Comparison of ENCODE assay signal across 1 fruit fly cellular context in the genomic region with DNA sequence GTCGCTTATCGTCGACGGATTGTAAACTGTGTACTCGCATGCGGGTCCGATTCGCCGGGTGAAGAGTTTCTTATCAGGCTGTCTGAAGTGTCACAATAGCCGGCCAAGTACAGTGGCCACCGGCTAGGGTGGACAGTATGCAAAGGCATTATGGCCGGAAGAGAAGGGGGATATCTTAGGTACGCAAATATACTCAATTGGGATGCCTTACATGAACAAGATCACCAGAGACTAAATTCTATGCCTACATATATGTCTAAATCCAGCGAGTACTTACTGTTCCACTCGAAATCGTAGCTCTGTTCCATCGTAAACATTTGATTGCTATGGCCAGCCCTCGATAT.
A peak's percentile ranks its signal among the peaks of the same experiment; 100 is the strongest.
TF ChIP-seq lines count a peak whose summit lies in the region.

No protein-coding gene starts in this region.

TF ChIP-seq in whole organism, embryonic, 481 proteins besides CTCF, POLR2A, EP300 and RAD21 (continued from another document and continues in another):
- peak; percentile 84 for TF ChIP-seq Hr3 (GFP tag; optimal IDR thresholded peaks at IDR 0.05; lab: Kevin White, UChicago)
- TF ChIP-seq CG7987 (GFP tag; optimal IDR thresholded peaks at IDR 0.05; lab: Kevin White, UChicago), result peak; percentile 55
- no peak for TF ChIP-seq fd102C (GFP tag; optimal IDR thresholded peaks at IDR 0.05; lab: Kevin White, UChicago)
- TF ChIP-seq gt (GFP tag; IDR thresholded peaks at IDR 0.05; lab: Robert Waterston, UW), result peak; percentile 66
- no peak for TF ChIP-seq HLH4C (GFP tag; IDR thresholded peaks at IDR 0.05; lab: Robert Waterston, UW; ENCODE audit: partially characterized antibody)
- TF ChIP-seq Oli (tag; optimal IDR thresholded peaks at IDR 0.05; lab: Kevin White, UChicago), result peak; percentile 90
- TF ChIP-seq Dip2 (GFP tag; IDR thresholded peaks at IDR 0.05; lab: Robert Waterston, UW), result peak; percentile 41; the same call in 1 of the 2 replicates
- peak; percentile 91 for TF ChIP-seq CG31224 (GFP tag; IDR thresholded peaks at IDR 0.05; lab: Robert Waterston, UW)
- TF ChIP-seq schlank (tag; optimal IDR thresholded peaks at IDR 0.05; lab: Kevin White, UChicago), result peak; percentile 92
- TF ChIP-seq jumu (GFP tag; optimal IDR thresholded peaks at IDR 0.05; lab: Kevin White, UChicago), result peak; percentile 91
- peak; percentile 79 for TF ChIP-seq dimm (GFP tag; IDR thresholded peaks at IDR 0.05; lab: Robert Waterston, UW)
- peak; percentile 82 for TF ChIP-seq CG1602 (GFP tag; optimal IDR thresholded peaks at IDR 0.05; lab: Kevin White, UChicago)
- TF ChIP-seq unpg (GFP tag; optimal IDR thresholded peaks at IDR 0.05; lab: Kevin White, UChicago), result peak; percentile 89
- TF ChIP-seq Doc3 (GFP tag; IDR thresholded peaks at IDR 0.05; lab: Robert Waterston, UW; ENCODE audit: partially characterized antibody), result no peak
- peak; percentile 98 for TF ChIP-seq Rfx (GFP tag; IDR thresholded peaks at IDR 0.05; lab: Robert Waterston, UW)
- TF ChIP-seq trem (tag; optimal IDR thresholded peaks at IDR 0.05; lab: Kevin White, UChicago), result peak; percentile 14
- no peak for TF ChIP-seq TFAM (GFP tag; optimal IDR thresholded peaks at IDR 0.05; lab: Kevin White, UChicago)
- TF ChIP-seq Optix (GFP tag; IDR thresholded peaks at IDR 0.05; lab: Robert Waterston, UW), result peak; percentile 93
- peak; percentile 93 for TF ChIP-seq Mrtf (GFP tag; IDR thresholded peaks at IDR 0.05; lab: Robert Waterston, UW)
- TF ChIP-seq CG11085 (GFP tag; IDR thresholded peaks at IDR 0.05; lab: Robert Waterston, UW), result peak; percentile 93
- TF ChIP-seq ato (GFP tag; IDR thresholded peaks at IDR 0.05; lab: Robert Waterston, UW; ENCODE audit: partially characterized antibody), result no peak
- no peak for TF ChIP-seq lov (optimal IDR thresholded peaks at IDR 0.05; lab: Kevin White, UChicago)
- peak; percentile 85; the same call in 2 of the 3 replicates for TF ChIP-seq lov (GFP tag; IDR thresholded peaks at IDR 0.05; lab: Robert Waterston, UW)
- peak; percentile 53 for TF ChIP-seq CG17802 (tag; optimal IDR thresholded peaks at IDR 0.05; lab: Kevin White, UChicago)
- peak; percentile 88 for TF ChIP-seq CG4404 (GFP tag; IDR thresholded peaks at IDR 0.05; lab: Robert Waterston, UW)
- TF ChIP-seq CG10209 (GFP tag; optimal IDR thresholded peaks at IDR 0.05; lab: Kevin White, UChicago), result peak; percentile 90
- peak; percentile 86 for TF ChIP-seq CG1647 (GFP tag; optimal IDR thresholded peaks at IDR 0.05; lab: Kevin White, UChicago)
- peak; percentile 94 for TF ChIP-seq CG11695 (GFP tag; IDR thresholded peaks at IDR 0.05; lab: Robert Waterston, UW)
- peak; percentile 86 to 87 for TF ChIP-seq chif (GFP tag; optimal IDR thresholded peaks at IDR 0.05; lab: Kevin White, UChicago)
- peak; percentile 88 for TF ChIP-seq CG12942 (GFP tag; optimal IDR thresholded peaks at IDR 0.05; lab: Kevin White, UChicago)
- TF ChIP-seq CG13123 (GFP tag; optimal IDR thresholded peaks at IDR 0.05; lab: Kevin White, UChicago), result peak; percentile 80
- TF ChIP-seq lola (GFP tag; optimal IDR thresholded peaks at IDR 0.05; lab: Kevin White, UChicago), result peak in 1 of 3 experiments; percentile 54
- peak; percentile 38 for TF ChIP-seq sima (GFP tag; optimal IDR thresholded peaks at IDR 0.05; lab: Kevin White, UChicago)
- peak; percentile 83 for TF ChIP-seq shn (GFP tag; optimal IDR thresholded peaks at IDR 0.05; lab: Kevin White, UChicago)
- peak; percentile 87 for TF ChIP-seq CoRest (tag; optimal IDR thresholded peaks at IDR 0.05; lab: Kevin White, UChicago)
- peak; percentile 50 for TF ChIP-seq nom (GFP tag; optimal IDR thresholded peaks at IDR 0.05; lab: Kevin White, UChicago)
- peak; percentile 88 for TF ChIP-seq Poxn (GFP tag; IDR thresholded peaks at IDR 0.05; lab: Robert Waterston, UW)
- TF ChIP-seq CG4328 (GFP tag; optimal IDR thresholded peaks at IDR 0.05; lab: Kevin White, UChicago), result peak; percentile 42
- peak; percentile 88 for TF ChIP-seq MBD-R2 (GFP tag; IDR thresholded peaks at IDR 0.05; lab: Robert Waterston, UW)
- no peak for TF ChIP-seq CG1832 (GFP tag; optimal IDR thresholded peaks at IDR 0.05; lab: Kevin White, UChicago)
- TF ChIP-seq caup (GFP tag; optimal IDR thresholded peaks at IDR 0.05; lab: Kevin White, UChicago; ENCODE audit: severe bottlenecking), result peak; percentile 93
- TF ChIP-seq CG16815 (GFP tag; optimal IDR thresholded peaks at IDR 0.05; lab: Kevin White, UChicago), result peak; percentile 79
- TF ChIP-seq sc (optimal IDR thresholded peaks at IDR 0.05; lab: Kevin White, UChicago), result no peak
- TF ChIP-seq sc (GFP tag; optimal IDR thresholded peaks at IDR 0.05; lab: Kevin White, UChicago), result peak; percentile 61
- peak; percentile 91 for TF ChIP-seq CG34376 (GFP tag; optimal IDR thresholded peaks at IDR 0.05; lab: Kevin White, UChicago)
- peak; percentile 86 for TF ChIP-seq sr (GFP tag; IDR thresholded peaks at IDR 0.05; lab: Robert Waterston, UW)
- peak; percentile 85 for TF ChIP-seq CG17385 (GFP tag; optimal IDR thresholded peaks at IDR 0.05; lab: Kevin White, UChicago)
- peak; percentile 82 for TF ChIP-seq tio (GFP tag; optimal IDR thresholded peaks at IDR 0.05; lab: Kevin White, UChicago)
- peak; percentile 87 for TF ChIP-seq CG3726 (GFP tag; IDR thresholded peaks at IDR 0.05; lab: Robert Waterston, UW)
- TF ChIP-seq Camta (GFP tag; optimal IDR thresholded peaks at IDR 0.05; lab: Kevin White, UChicago), result peak; percentile 86
- TF ChIP-seq Kr (GFP tag; optimal IDR thresholded peaks at IDR 0.05; lab: Kevin White, UChicago), result no peak
- no peak for TF ChIP-seq usp (GFP tag; optimal IDR thresholded peaks at IDR 0.05; lab: Kevin White, UChicago)
- peak; percentile 78 for TF ChIP-seq Hmx (GFP tag; optimal IDR thresholded peaks at IDR 0.05; lab: Kevin White, UChicago)
- TF ChIP-seq Mad (GFP tag; optimal IDR thresholded peaks at IDR 0.05; lab: Kevin White, UChicago), result peak; percentile 77
- peak; percentile 96 for TF ChIP-seq NFAT (GFP tag; IDR thresholded peaks at IDR 0.05; lab: Robert Waterston, UW)
- TF ChIP-seq cato (GFP tag; optimal IDR thresholded peaks at IDR 0.05; lab: Kevin White, UChicago; ENCODE audit: borderline replicate concordance), result peak; percentile 75
- peak; percentile 91 for TF ChIP-seq CG7372 (GFP tag; IDR thresholded peaks at IDR 0.05; lab: Robert Waterston, UW)
- peak; percentile 97 for TF ChIP-seq vvl (GFP tag; IDR thresholded peaks at IDR 0.05; lab: Robert Waterston, UW)
- peak; percentile 85 for TF ChIP-seq CG6765 (GFP tag; optimal IDR thresholded peaks at IDR 0.05; lab: Kevin White, UChicago)
- peak; percentile 85 for TF ChIP-seq CG5953 (GFP tag; IDR thresholded peaks at IDR 0.05; lab: Robert Waterston, UW)
- TF ChIP-seq slp2 (GFP tag; optimal IDR thresholded peaks at IDR 0.05; lab: Kevin White, UChicago), result peak; percentile 85
- TF ChIP-seq CG3163 (GFP tag; optimal IDR thresholded peaks at IDR 0.05; lab: Kevin White, UChicago), result peak; percentile 78
- TF ChIP-seq E2f2 (GFP tag; IDR thresholded peaks at IDR 0.05; lab: Robert Waterston, UW), result peak; percentile 67
- TF ChIP-seq onecut (GFP tag; IDR thresholded peaks at IDR 0.05; lab: Robert Waterston, UW), result peak; percentile 80
- TF ChIP-seq klu (GFP tag; IDR thresholded peaks at IDR 0.05; lab: Robert Waterston, UW), result peak; percentile 87
- no peak for TF ChIP-seq amos (GFP tag; IDR thresholded peaks at IDR 0.05; lab: Robert Waterston, UW; ENCODE audit: partially characterized antibody)
- TF ChIP-seq CG12391 (tag; optimal IDR thresholded peaks at IDR 0.05; lab: Kevin White, UChicago), result peak; percentile 83
- peak; percentile 83 for TF ChIP-seq CG13894 (tag; optimal IDR thresholded peaks at IDR 0.05; lab: Kevin White, UChicago)
- TF ChIP-seq pros (GFP tag; optimal IDR thresholded peaks at IDR 0.05; lab: Kevin White, UChicago), result no peak
- TF ChIP-seq gce (GFP tag; IDR thresholded peaks at IDR 0.05; lab: Robert Waterston, UW), result peak; percentile 94
- peak; percentile 46 for TF ChIP-seq CG8290 (GFP tag; optimal IDR thresholded peaks at IDR 0.05; lab: Kevin White, UChicago)
- TF ChIP-seq CG8290 (tag; optimal IDR thresholded peaks at IDR 0.05; lab: Kevin White, UChicago), result peak in 1 of 2 experiments; percentile 99
- peak; percentile 71 for TF ChIP-seq CG18011 (GFP tag; optimal IDR thresholded peaks at IDR 0.05; lab: Kevin White, UChicago)
- no peak for TF ChIP-seq Scr (GFP tag; IDR thresholded peaks at IDR 0.05; lab: Robert Waterston, UW; ENCODE audit: partially characterized antibody)
- TF ChIP-seq tll (GFP tag; optimal IDR thresholded peaks at IDR 0.05; lab: Kevin White, UChicago), result no peak
- TF ChIP-seq dmrt99B (tag; optimal IDR thresholded peaks at IDR 0.05; lab: Kevin White, UChicago), result peak; percentile 92
- peak; percentile 82 for TF ChIP-seq Abd-B (GFP tag; optimal IDR thresholded peaks at IDR 0.05; lab: Kevin White, UChicago)
- TF ChIP-seq CG9609 (GFP tag; optimal IDR thresholded peaks at IDR 0.05; lab: Kevin White, UChicago), result peak; percentile 92
- peak; percentile 90 for TF ChIP-seq CG17328 (GFP tag; IDR thresholded peaks at IDR 0.05; lab: Robert Waterston, UW)
- TF ChIP-seq CG2678 (tag; optimal IDR thresholded peaks at IDR 0.05; lab: Kevin White, UChicago), result peak; percentile 94
- TF ChIP-seq Six4 (GFP tag; optimal IDR thresholded peaks at IDR 0.05; lab: Kevin White, UChicago), result peak; percentile 91
- no peak for TF ChIP-seq prd (optimal IDR thresholded peaks at IDR 0.05; lab: Kevin White, UChicago)
- TF ChIP-seq prd (GFP tag; IDR thresholded peaks at IDR 0.05; lab: Robert Waterston, UW), result peak; percentile 96
- TF ChIP-seq CG30431 (GFP tag; optimal IDR thresholded peaks at IDR 0.05; lab: Kevin White, UChicago), result peak; percentile 85
- TF ChIP-seq Elba2 (GFP tag; optimal IDR thresholded peaks at IDR 0.05; lab: Kevin White, UChicago), result peak; percentile 7
- TF ChIP-seq C15 (GFP tag; IDR thresholded peaks at IDR 0.05; lab: Robert Waterston, UW), result peak; percentile 67; the same call in 1 of the 3 replicates
- peak; percentile 64 for TF ChIP-seq Mes4 (GFP tag; optimal IDR thresholded peaks at IDR 0.05; lab: Kevin White, UChicago)
- TF ChIP-seq CG8089 (GFP tag; optimal IDR thresholded peaks at IDR 0.05; lab: Kevin White, UChicago), result peak; percentile 78
- peak; percentile 91 for TF ChIP-seq seq (GFP tag; IDR thresholded peaks at IDR 0.05; lab: Robert Waterston, UW)
- peak; percentile 78 for TF ChIP-seq CG31365 (tag; optimal IDR thresholded peaks at IDR 0.05; lab: Kevin White, UChicago)
- TF ChIP-seq vnd (GFP tag; IDR thresholded peaks at IDR 0.05; lab: Robert Waterston, UW; ENCODE audit: partially characterized antibody), result peak; percentile 55; the same call in 2 of the 3 replicates
- TF ChIP-seq Nf-YB (GFP tag; optimal IDR thresholded peaks at IDR 0.05; lab: Kevin White, UChicago), result peak; percentile 56
- TF ChIP-seq sug (tag; optimal IDR thresholded peaks at IDR 0.05; lab: Kevin White, UChicago), result peak; percentile 99
- TF ChIP-seq Usf (GFP tag; optimal IDR thresholded peaks at IDR 0.05; lab: Kevin White, UChicago), result peak; percentile 82
- peak; percentile 92 for TF ChIP-seq Drgx (GFP tag; IDR thresholded peaks at IDR 0.05; lab: Robert Waterston, UW)
- peak; percentile 86 for TF ChIP-seq pnt (GFP tag; optimal IDR thresholded peaks at IDR 0.05; lab: Kevin White, UChicago)
- TF ChIP-seq twi (tag; optimal IDR thresholded peaks at IDR 0.05; lab: Kevin White, UChicago), result peak; percentile 52
- peak; percentile 87 for TF ChIP-seq az2 (GFP tag; optimal IDR thresholded peaks at IDR 0.05; lab: Kevin White, UChicago)
- TF ChIP-seq CG6791 (GFP tag; IDR thresholded peaks at IDR 0.05; lab: Robert Waterston, UW; ENCODE audit: partially characterized antibody), result no peak
- TF ChIP-seq CG10565 (GFP tag; optimal IDR thresholded peaks at IDR 0.05; lab: Kevin White, UChicago), result peak; percentile 47
- TF ChIP-seq CG15479 (GFP tag; optimal IDR thresholded peaks at IDR 0.05; lab: Kevin White, UChicago), result peak; percentile 42
- peak; percentile 80 for TF ChIP-seq ATbp (GFP tag; optimal IDR thresholded peaks at IDR 0.05; lab: Kevin White, UChicago)
- TF ChIP-seq CG11456 (GFP tag; IDR thresholded peaks at IDR 0.05; lab: Robert Waterston, UW), result peak; percentile 98
- TF ChIP-seq grau (tag; optimal IDR thresholded peaks at IDR 0.05; lab: Kevin White, UChicago), result peak; percentile 98
- peak; percentile 73 for TF ChIP-seq Bdp1 (GFP tag; optimal IDR thresholded peaks at IDR 0.05; lab: Kevin White, UChicago)
- no peak for TF ChIP-seq sna (GFP tag; IDR thresholded peaks at IDR 0.05; lab: Robert Waterston, UW; ENCODE audit: partially characterized antibody)
- peak; percentile 86 for TF ChIP-seq CG13296 (GFP tag; optimal IDR thresholded peaks at IDR 0.05; lab: Kevin White, UChicago)
- TF ChIP-seq Awh (GFP tag; IDR thresholded peaks at IDR 0.05; lab: Robert Waterston, UW), result peak; percentile 92
- peak; percentile 62 for TF ChIP-seq CG8281 (tag; optimal IDR thresholded peaks at IDR 0.05; lab: Kevin White, UChicago)
- peak; percentile 71 for TF ChIP-seq CG6654 (GFP tag; optimal IDR thresholded peaks at IDR 0.05; lab: Kevin White, UChicago)
- TF ChIP-seq CG12659 (GFP tag; optimal IDR thresholded peaks at IDR 0.05; lab: Kevin White, UChicago), result peak; percentile 93
- TF ChIP-seq CG12299 (tag; optimal IDR thresholded peaks at IDR 0.05; lab: Kevin White, UChicago), result peak; percentile 73
- TF ChIP-seq Hr78 (GFP tag; optimal IDR thresholded peaks at IDR 0.05; lab: Kevin White, UChicago), result peak in 1 of 2 experiments; percentile 59
- TF ChIP-seq Fer2 (tag; optimal IDR thresholded peaks at IDR 0.05; lab: Kevin White, UChicago), result peak; percentile 52
- peak; percentile 91 for TF ChIP-seq pb (GFP tag; optimal IDR thresholded peaks at IDR 0.05; lab: Kevin White, UChicago)
- peak; percentile 93 for TF ChIP-seq her (GFP tag; optimal IDR thresholded peaks at IDR 0.05; lab: Kevin White, UChicago)
- TF ChIP-seq dm (GFP tag; optimal IDR thresholded peaks at IDR 0.05; lab: Kevin White, UChicago), result peak; percentile 70
- TF ChIP-seq Tbp (GFP tag; optimal IDR thresholded peaks at IDR 0.05; lab: Kevin White, UChicago), result no peak
- TF ChIP-seq bsh (GFP tag; optimal IDR thresholded peaks at IDR 0.05; lab: Kevin White, UChicago), result peak; percentile 48 to 78
- TF ChIP-seq BtbVII (GFP tag; optimal IDR thresholded peaks at IDR 0.05; lab: Kevin White, UChicago), result peak; percentile 93
- peak; percentile 92 for TF ChIP-seq bcd (GFP tag; optimal IDR thresholded peaks at IDR 0.05; lab: Kevin White, UChicago)
- TF ChIP-seq CG18476 (GFP tag; optimal IDR thresholded peaks at IDR 0.05; lab: Kevin White, UChicago), result peak; percentile 83
- peak; percentile 90 for TF ChIP-seq CG8765 (GFP tag; IDR thresholded peaks at IDR 0.05; lab: Robert Waterston, UW)
- TF ChIP-seq CG3065 (GFP tag; optimal IDR thresholded peaks at IDR 0.05; lab: Kevin White, UChicago), result peak; percentile 67
- TF ChIP-seq Med (GFP tag; lab: Kevin White, UChicago), result peak; percentile 99
- peak; percentile 93 for TF ChIP-seq Rx (GFP tag; IDR thresholded peaks at IDR 0.05; lab: Robert Waterston, UW)
- no peak for TF ChIP-seq nau (GFP tag; optimal IDR thresholded peaks at IDR 0.05; lab: Kevin White, UChicago)
